Worm (Caenorhabditis elegans): ENCODE results near the gene skr-7.
A peak's percentile ranks its signal among the peaks of the same experiment; 100 is the strongest.

Gene skr-7

ce11 chrV:4377622-4378021 is 44.6 kb upstream of the skr-7 start, which contains the start of gene F32D1.8:
TSS of gene F32D1.8 (minus strand) at chrV:4377722.
- TF ChIP-seq ces-1 (GFP tag; optimal IDR thresholded peaks at IDR 0.05) (no peak), nhr-71 (tag; optimal IDR thresholded peaks at IDR 0.05) (no peak), dpl-1 (GFP tag; optimal IDR thresholded peaks at IDR 0.05) (no peak), snu-23 (GFP tag; optimal IDR thresholded peaks at IDR 0.05) (no peak), C04F5.9 (tag; optimal IDR thresholded peaks at IDR 0.05) (no peak), nhr-20 (tag; optimal IDR thresholded peaks at IDR 0.05) (no peak), irx-1 (tag; optimal IDR thresholded peaks at IDR 0.05) (no peak), nhr-47 (tag; optimal IDR thresholded peaks at IDR 0.05) (no peak)

- TF ChIP-seq sup-37 (GFP tag; optimal IDR thresholded peaks at IDR 0.05) (no peak), aha-1 (tag; optimal IDR thresholded peaks at IDR 0.05) (no peak), nhr-237 (tag; optimal IDR thresholded peaks at IDR 0.05) (no peak), efl-1 (optimal IDR thresholded peaks at IDR 0.05) (no peak), efl-1 (GFP tag; optimal IDR thresholded peaks at IDR 0.05 in 1 of 2) (peak in 1 of 2 experiments; percentile 48), C34B4.2 (tag; optimal IDR thresholded peaks at IDR 0.05) (no peak), ets-5 (GFP tag; IDR thresholded peaks at IDR 0.05) (no peak), nhr-90 (tag; optimal IDR thresholded peaks at IDR 0.05; ENCODE audit: poor library complexity) (no peak), grh-1 (GFP tag; IDR thresholded peaks at IDR 0.05) (no peak)
These were observed 39.9 kb upstream of the skr-7 start, which contains the start of gene F13A2.1 for ce11 chrV:4382298-4382697. TSS of gene F13A2.1 (minus strand) at chrV:4382398.

ce11 chrV:4384482-4384881 is 37.7 kb upstream of the skr-7 start, which contains the start of gene F13A2.2:
TSS of gene F13A2.2 (minus strand) at chrV:4384582.
- TF ChIP-seq elt-3 (tag; optimal IDR thresholded peaks at IDR 0.05) (no peak), lin-35 (GFP tag; optimal IDR thresholded peaks at IDR 0.05) (no peak), snpc-4 (tag; optimal IDR thresholded peaks at IDR 0.05) (no peak), fkh-10 (GFP tag; optimal IDR thresholded peaks at IDR 0.05) (no peak), irx-1 (tag; optimal IDR thresholded peaks at IDR 0.05) (no peak), jun-1 (tag; optimal IDR thresholded peaks at IDR 0.05) (no peak), nhr-77 (tag; optimal IDR thresholded peaks at IDR 0.05) (no peak), ets-5 (GFP tag; IDR thresholded peaks at IDR 0.05) (no peak), ztf-11 (tag; optimal IDR thresholded peaks at IDR 0.05) (no peak), skn-1 (tag; optimal IDR thresholded peaks at IDR 0.05) (no peak), ceh-63 (GFP tag; optimal IDR thresholded peaks at IDR 0.05) (no peak), efl-1 (optimal IDR thresholded peaks at IDR 0.05) (no peak), efl-1 (GFP tag; optimal IDR thresholded peaks at IDR 0.05 in 1 of 2) (no peak), zag-1 (tag; optimal IDR thresholded peaks at IDR 0.05) (no peak), sptf-1 (tag; optimal IDR thresholded peaks at IDR 0.05) (no peak), mef-2 (tag; optimal IDR thresholded peaks at IDR 0.05) (no peak), lsy-2 (tag; optimal IDR thresholded peaks at IDR 0.05) (no peak), lir-3 (tag; optimal IDR thresholded peaks at IDR 0.05; ENCODE audit: poor library complexity) (no peak), ces-1 (GFP tag; optimal IDR thresholded peaks at IDR 0.05) (no peak), nhr-47 (tag; optimal IDR thresholded peaks at IDR 0.05) (no peak)

- TF ChIP-seq unc-130 (tag; optimal IDR thresholded peaks at IDR 0.05) (no peak), ceh-82 (tag; optimal IDR thresholded peaks at IDR 0.05) (no peak), hpl-2 (GFP tag; optimal IDR thresholded peaks at IDR 0.05) (no peak), ceh-90 (tag; optimal IDR thresholded peaks at IDR 0.05) (no peak), efl-3 (GFP tag; optimal IDR thresholded peaks at IDR 0.05) (no peak), xbp-1 (tag; optimal IDR thresholded peaks at IDR 0.05) (no peak), skn-1 (tag; optimal IDR thresholded peaks at IDR 0.05) (no peak), sup-37 (GFP tag; optimal IDR thresholded peaks at IDR 0.05) (no peak), pqm-1 (tag; optimal IDR thresholded peaks at IDR 0.05) (no peak), grh-1 (GFP tag; IDR thresholded peaks at IDR 0.05) (no peak), fkh-4 (tag; optimal IDR thresholded peaks at IDR 0.05; ENCODE audit: borderline replicate concordance) (no peak)
These were observed 36.1 kb upstream of the skr-7 start, which contains the start of gene F13A2.10 for ce11 chrV:4386173-4386572. TSS of gene F13A2.10 (minus strand) at chrV:4386273.

Measured in whole organism, L1 larva.